Worm (Caenorhabditis elegans) whole organism, L3 larva: ENCODE measurements around the gene sptl-1.

Experiments used
- eor-1 ChIP-seq, 2 experiments: fragments of 150-350 bp; optimal IDR thresholded peaks; 2 replicates each; lab custom pipeline; 2014 to 2018; ENCODE audit warnings: missing biosample characterization in 2 of 2, missing genetic modification characterization in 2 of 2
- lin-15B ChIP-seq: fragments of 150-350 bp; optimal IDR thresholded peaks from 2 replicates; lab custom pipeline; 2014; ENCODE audit warnings: missing biosample characterization, missing genetic modification characterization
- skn-1 ChIP-seq: fragments of 150-350 bp; optimal IDR thresholded peaks from 2 replicates; lab custom pipeline; 2014; ENCODE audit warnings: missing biosample characterization, missing genetic modification characterization

DNA sequence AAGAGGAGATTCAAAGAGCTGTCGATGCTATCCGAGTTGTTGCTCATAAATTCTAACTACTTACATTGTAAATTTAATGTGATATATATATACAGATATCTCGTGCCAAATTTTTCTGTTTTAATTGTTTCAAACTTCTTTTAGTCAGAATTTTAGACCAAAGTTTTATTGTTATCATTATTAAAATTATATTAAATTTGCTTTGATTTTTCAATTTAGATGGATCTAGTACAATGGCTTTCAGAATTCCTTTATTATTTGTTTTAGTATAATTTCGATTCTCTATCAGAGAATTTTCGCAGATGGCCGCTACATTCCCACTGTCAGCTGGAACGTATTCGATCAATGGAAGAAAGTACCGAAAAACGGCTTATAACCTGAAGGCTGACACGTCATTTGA is 5.9 kb downstream of the sptl-1 start, which contains the start of gene ascc-1:
- TF ChIP-seq skn-1 (no peak), eor-1 (tag; optimal IDR thresholded peaks at IDR 0.05; lab: Kevin White, UChicago) (no peak), lin-15B (tag; lab: Kevin White, UChicago) (no peak)
